Worm (Caenorhabditis elegans): ENCODE results near the gene ZK1127.13.

DNA sequence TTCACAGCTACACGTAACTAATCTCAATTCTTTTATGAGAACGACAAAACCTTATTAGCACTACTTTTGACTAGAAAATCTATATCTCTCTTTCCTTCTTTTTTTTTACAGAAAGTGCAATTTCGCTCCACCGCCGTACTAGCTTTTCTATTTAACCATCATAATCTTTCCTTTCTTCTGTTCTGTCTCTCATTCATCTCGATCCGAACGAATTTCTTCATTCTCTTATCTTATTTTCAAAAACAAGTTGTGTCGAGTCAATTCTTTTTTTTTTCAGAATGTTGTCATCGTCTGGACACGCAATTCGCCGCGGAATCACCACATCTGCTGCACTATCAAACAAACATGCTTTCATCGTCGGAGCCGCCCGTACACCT is 20.4 kb downstream of the ZK1127.13 start, which contains the start of gene kat-1:
- TF ChIP-seq ceh-45 (GFP tag; IDR thresholded peaks at IDR 0.05) (no peak), unc-86 (tag; optimal IDR thresholded peaks at IDR 0.05) (no peak), sox-4 (tag; optimal IDR thresholded peaks at IDR 0.05) (no peak), pha-4 (tag; optimal IDR thresholded peaks at IDR 0.05) (no peak), nhr-11 (tag; optimal IDR thresholded peaks at IDR 0.05) (no peak), hlh-6 (tag; optimal IDR thresholded peaks at IDR 0.05) (no peak), fkh-10 (GFP tag; optimal IDR thresholded peaks at IDR 0.05) (no peak), ama-1 (optimal IDR thresholded peaks at IDR 0.05) (no peak), ttx-3 (tag; optimal IDR thresholded peaks at IDR 0.05) (no peak), hlh-15 (tag; optimal IDR thresholded peaks at IDR 0.05) (no peak), rnt-1 (tag; optimal IDR thresholded peaks at IDR 0.05) (no peak), elt-4 (tag; optimal IDR thresholded peaks at IDR 0.05) (no peak), C08G9.2 (tag; optimal IDR thresholded peaks at IDR 0.05) (no peak), pag-3 (tag; optimal IDR thresholded peaks at IDR 0.05; ENCODE audit: borderline replicate concordance) (no peak)
